Worm (Caenorhabditis elegans) whole organism, young adult: ENCODE results near the gene C11D2.4.

Experiments
- C06A6.2 ChIP-seq: fragments of 200-800 bp; sonication (Bioruptor generic); conservative IDR thresholded peaks from 2 replicates; pipeline ENCODE4 v1.3.6; 2022; ENCODE audit warnings: missing genetic modification characterization, missing compliant biosample characterization
- lir-1 ChIP-seq: fragments of 200-800 bp; sonication (Bioruptor generic); conservative IDR thresholded peaks from 2 replicates; pipeline ENCODE4 v1.3.6; 2022; ENCODE audit warnings: missing genetic modification reagents, missing genetic modification characterization, missing compliant biosample characterization

- no peak for TF ChIP-seq C06A6.2 (GFP tag; lab: Robert Waterston, UW)
- no peak for TF ChIP-seq lir-1 (GFP tag; lab: Robert Waterston, UW)
These were observed 20.6 kb upstream of the C11D2.4 start for ce11 chrIV:6177383-6177782.
